Worm (Caenorhabditis elegans): Measurements from ENCODE around the gene Y57E12AL.1.

Gene Y57E12AL.1

ce11 chrV:7060396-7060795, at the start of gene Y57E12AL.1, which contains the start of gene Y57E12AL.6 (continued):
- 0 out of 2 replicates have a peak, but pooled peaks have one; percentile 11 for TF ChIP-seq ceh-100 (GFP tag; IDR thresholded peaks at IDR 0.05)
- no peak for TF ChIP-seq sptf-2 (GFP tag; optimal IDR thresholded peaks at IDR 0.05)
- peak; percentile 16 for TF ChIP-seq mel-28 (tag; optimal IDR thresholded peaks at IDR 0.05; ENCODE audit: borderline replicate concordance)
- TF ChIP-seq ztf-6 (GFP tag; IDR thresholded peaks at IDR 0.05): no peak
- TF ChIP-seq hsf-1 (GFP tag; IDR thresholded peaks at IDR 0.05): no peak
- peak; percentile 25 for TF ChIP-seq snpc-1.3 (tag; optimal IDR thresholded peaks at IDR 0.05; ENCODE audit: insufficient read depth)
- peak; percentile 22 for TF ChIP-seq xnd-1 (tag; optimal IDR thresholded peaks at IDR 0.05)
- peak; percentile 65 for TF ChIP-seq D2030.7 (GFP tag; IDR thresholded peaks at IDR 0.05)
- TF ChIP-seq snpc-1.1 (tag; optimal IDR thresholded peaks at IDR 0.05; ENCODE audit: insufficient read depth): peak; percentile 71
- TF ChIP-seq F23B12.7 (tag; optimal IDR thresholded peaks at IDR 0.05; ENCODE audit: insufficient read depth): peak; percentile 58
- TF ChIP-seq dox-1 (GFP tag; IDR thresholded peaks at IDR 0.05): peak; percentile 87
- 0 out of 2 replicates have a peak, but pooled peaks have one; percentile 15 for TF ChIP-seq zfh-2 (GFP tag; conservative IDR thresholded peaks at IDR 0.05)
- TF ChIP-seq unc-130 (GFP tag; optimal IDR thresholded peaks at IDR 0.05): no peak
- peak; percentile 63 for TF ChIP-seq nhr-80 (tag; optimal IDR thresholded peaks at IDR 0.05)
- no peak for TF ChIP-seq mes-4 (tag; optimal IDR thresholded peaks at IDR 0.05)
- TF ChIP-seq madf-10 (tag; optimal IDR thresholded peaks at IDR 0.05): peak; percentile 49
- no peak for TF ChIP-seq egl-18 (GFP tag; IDR thresholded peaks at IDR 0.05)
- no peak for TF ChIP-seq F22D6.2 (tag; optimal IDR thresholded peaks at IDR 0.05)
- TF ChIP-seq K12H6.12 (tag; optimal IDR thresholded peaks at IDR 0.05): peak; percentile 52
- peak; percentile 66 for TF ChIP-seq somi-1 (GFP tag; optimal IDR thresholded peaks at IDR 0.05)
- TF ChIP-seq B0336.3 (GFP tag; IDR thresholded peaks at IDR 0.05): peak; percentile 65; the same call in 1 of the 2 replicates
- TF ChIP-seq nhr-179 (tag; optimal IDR thresholded peaks at IDR 0.05): no peak
- no peak for TF ChIP-seq tbx-9 (tag; optimal IDR thresholded peaks at IDR 0.05; ENCODE audit: borderline replicate concordance)
- no peak for TF ChIP-seq F57C9.4 (tag; optimal IDR thresholded peaks at IDR 0.05)
- peak; percentile 98 for TF ChIP-seq ztf-18 (tag; optimal IDR thresholded peaks at IDR 0.05)
- TF ChIP-seq tbp1 (GFP tag; optimal IDR thresholded peaks at IDR 0.05): peak; percentile 46
- TF ChIP-seq F57A8.1 (GFP tag; optimal IDR thresholded peaks at IDR 0.05): no peak
- TF ChIP-seq gei-17 (GFP tag; optimal IDR thresholded peaks at IDR 0.05): peak; percentile 35
- peak; percentile 55; the same call in 1 of the 2 replicates for TF ChIP-seq F33H1.4 (GFP tag; IDR thresholded peaks at IDR 0.05)
- no peak for TF ChIP-seq nhr-120 (GFP tag; IDR thresholded peaks at IDR 0.05)
- 0 out of 2 replicates have a peak, but pooled peaks have one; percentile 19 for TF ChIP-seq Y67H2A.10 (GFP tag; conservative IDR thresholded peaks at IDR 0.05)
- TF ChIP-seq akir-1 (GFP tag; optimal IDR thresholded peaks at IDR 0.05): no peak
- TF ChIP-seq nfya-2 (GFP tag; IDR thresholded peaks at IDR 0.05): no peak
- TF ChIP-seq snpc-3.4 (tag; optimal IDR thresholded peaks at IDR 0.05): peak; percentile 89
- no peak for TF ChIP-seq ceh-27 (GFP tag; optimal IDR thresholded peaks at IDR 0.05)
- no peak for TF ChIP-seq ets-4 (GFP tag; optimal IDR thresholded peaks at IDR 0.05)
- peak; percentile 38 for TF ChIP-seq pha-4 (tag; optimal IDR thresholded peaks at IDR 0.05)
- no peak for TF ChIP-seq hlh-26 (GFP tag; conservative IDR thresholded peaks at IDR 0.05)
- peak; percentile 80 for TF ChIP-seq mcd-1 (GFP tag; IDR thresholded peaks at IDR 0.05)
- TF ChIP-seq F52B5.7 (tag; optimal IDR thresholded peaks at IDR 0.05): no peak
- TF ChIP-seq K11D2.4 (GFP tag; IDR thresholded peaks at IDR 0.05): peak; percentile 78
- TF ChIP-seq F49E8.2 (tag; optimal IDR thresholded peaks at IDR 0.05; ENCODE audit: insufficient read depth): no peak
- peak; percentile 44 for TF ChIP-seq die-1 (tag; optimal IDR thresholded peaks at IDR 0.05)
- TF ChIP-seq aptf-2 (GFP tag; conservative IDR thresholded peaks at IDR 0.05): no peak
- peak; percentile 56 for TF ChIP-seq lsl-1 (GFP tag; optimal IDR thresholded peaks at IDR 0.05)
- TF ChIP-seq hmg-1.2 (GFP tag; IDR thresholded peaks at IDR 0.05): peak; percentile 43; the same call in 1 of the 2 replicates
- TF ChIP-seq hlh-12 (tag; optimal IDR thresholded peaks at IDR 0.05): no peak
- no peak for TF ChIP-seq C17E4.6 (GFP tag; IDR thresholded peaks at IDR 0.05)

All from whole organism, young adult.